Fruit fly (Drosophila melanogaster) whole organism, wandering third instar larva: ENCODE data around the gene CG42819.

Source experiments
- CrebA ChIP-seq: fragments of 200-800 bp; sonication (Bioruptor generic); optimal IDR thresholded peaks from 2 replicates; lab custom pipeline; 2016; ENCODE audit warnings: missing biosample characterization, mild to moderate bottlenecking, missing genetic modification characterization, borderline replicate concordance
- Vsx2 ChIP-seq: fragments of 200-300, 225-300 bp; sonication (Bioruptor generic); optimal IDR thresholded peaks from 2 replicates; lab custom pipeline; 2018; ENCODE audit warnings: missing biosample characterization, missing genetic modification characterization; ENCODE audit not compliant: partially characterized antibody
- fru ChIP-seq: fragments of 200-800 bp; sonication (Bioruptor generic); optimal IDR thresholded peaks from 3 replicates; lab custom pipeline; 2016; ENCODE audit warnings: missing biosample characterization, mild to moderate bottlenecking, missing genetic modification characterization

dm6 chr2L:8419382-8419940 is 30.3 kb upstream of the CG42819 start:
- TF ChIP-seq CrebA (no peak), Vsx2 (GFP tag; lab: Kevin White, UChicago) (no peak), fru (GFP tag; lab: Kevin White, UChicago) (no peak)
